Worm (Caenorhabditis elegans) whole organism, L1 larva: ENCODE measurements around the gene Y39B6A.34.

Experiments used
- C16A3.4 ChIP-seq: fragments of 150-350 bp; optimal IDR thresholded peaks from 2 replicates; lab custom pipeline; 2014; ENCODE audit warnings: missing biosample characterization, missing genetic modification characterization
- Y116A8C.19 ChIP-seq: sonication (generic microtip); optimal IDR thresholded peaks from 2 replicates; lab custom pipeline; 2016; ENCODE audit warnings: missing compliant biosample characterization, missing genetic modification characterization, borderline replicate concordance
- aly-2 ChIP-seq: fragments of 150-350 bp; optimal IDR thresholded peaks from 2 replicates; lab custom pipeline; 2014; ENCODE audit warnings: missing biosample characterization, missing genetic modification characterization
- ceh-63 ChIP-seq: fragments of 200-800 bp; sonication (Bioruptor generic); optimal IDR thresholded peaks from 2 replicates; lab custom pipeline; 2018; ENCODE audit warnings: mild to moderate bottlenecking, missing genetic modification characterization, missing compliant biosample characterization
- ces-1 ChIP-seq: fragments of 150-350 bp; optimal IDR thresholded peaks from 2 replicates; lab custom pipeline; 2014; ENCODE audit warnings: missing biosample characterization, missing genetic modification reagents, missing genetic modification characterization
- dpl-1 ChIP-seq, 3 experiments: fragments of 150-350 bp in 2 of 3; sonication (generic microtip) in 1 of 3; optimal IDR thresholded peaks; 2 replicates each; lab custom pipeline; 2014 to 2017; ENCODE audit warnings: missing biosample characterization in 3 of 3, missing genetic modification characterization in 3 of 3, missing genetic modification reagents in 3 of 3
- dsc-1 ChIP-seq: sonication (generic microtip); optimal IDR thresholded peaks from 2 replicates; lab custom pipeline; 2016; ENCODE audit warnings: mild to moderate bottlenecking, missing genetic modification characterization, missing compliant biosample characterization
- efl-1 ChIP-seq, 4 experiments: fragments of 150-350 bp; optimal IDR thresholded peaks in 3 of 4; peaks in 1 of 4; 1 replicate in 1 of 4; 2 replicates in 3 of 4; lab custom pipeline; 2014; ENCODE audit warnings: missing biosample characterization in 2 of 4, missing genetic modification characterization in 2 of 4, missing genetic modification reagents in 2 of 4
- egl-27 ChIP-seq, 2 experiments: fragments of 150-350 bp in 1 of 2; sonication (generic microtip); optimal IDR thresholded peaks; 3 replicates each; lab custom pipeline; 2017 to 2018; ENCODE audit warnings: missing biosample characterization in 2 of 2, missing genetic modification characterization in 2 of 2, missing genetic modification reagents in 2 of 2
- elt-2 ChIP-seq: sonication (generic microtip); optimal IDR thresholded peaks from 2 replicates; lab custom pipeline; 2016; ENCODE audit warnings: missing genetic modification characterization, mild to moderate bottlenecking, inconsistent platforms, missing compliant biosample characterization, missing genetic modification reagents
- ets-5 ChIP-seq: fragments of 200-800 bp; sonication (Bioruptor generic); IDR thresholded peaks from 2 replicates; pipeline ENCODE4 v1.3.6; 2022; ENCODE audit warnings: missing genetic modification characterization, missing compliant biosample characterization
- fkh-10 ChIP-seq: sonication (generic microtip); optimal IDR thresholded peaks from 2 replicates; lab custom pipeline; 2017; ENCODE audit warnings: missing biosample characterization, missing genetic modification reagents, missing genetic modification characterization
- fos-1 ChIP-seq: fragments of 150-350 bp; optimal IDR thresholded peaks from 2 replicates; lab custom pipeline; 2014; ENCODE audit warnings: missing biosample characterization, missing genetic modification characterization
- hlh-4 ChIP-seq: sonication (generic microtip); optimal IDR thresholded peaks from 2 replicates; lab custom pipeline; 2016; ENCODE audit warnings: mild to moderate bottlenecking, missing genetic modification characterization, missing compliant biosample characterization
- isw-1 ChIP-seq: fragments of 200-800 bp; sonication (Bioruptor generic); IDR thresholded peaks from 2 replicates; pipeline ENCODE4 v1.3.6; 2022; ENCODE audit warnings: missing genetic modification characterization, missing compliant biosample characterization
- jun-1 ChIP-seq: fragments of 150-350 bp; optimal IDR thresholded peaks from 2 replicates; lab custom pipeline; 2014; ENCODE audit warnings: missing biosample characterization, missing genetic modification reagents, missing genetic modification characterization
- lin-13 ChIP-seq: fragments of 150-350 bp; optimal IDR thresholded peaks from 2 replicates; lab custom pipeline; 2014; ENCODE audit warnings: missing biosample characterization, missing genetic modification reagents, missing genetic modification characterization
- lin-35 ChIP-seq, 2 experiments: fragments of 150-350 bp; optimal IDR thresholded peaks; 2 replicates each; lab custom pipeline; 2014; ENCODE audit warnings: missing biosample characterization in 2 of 2, missing genetic modification characterization in 2 of 2, missing genetic modification reagents in 2 of 2
- lsy-2 ChIP-seq, 2 experiments: fragments of 150-350 bp; optimal IDR thresholded peaks; 2 replicates each; lab custom pipeline; 2014; ENCODE audit warnings: missing biosample characterization in 2 of 2, missing genetic modification characterization in 2 of 2
- mep-1 ChIP-seq: fragments of 150-350 bp; optimal IDR thresholded peaks from 2 replicates; lab custom pipeline; 2014; ENCODE audit warnings: missing biosample characterization, missing genetic modification characterization
- nhr-11 ChIP-seq: fragments of 150-350 bp; optimal IDR thresholded peaks from 2 replicates; lab custom pipeline; 2014; ENCODE audit warnings: missing biosample characterization, missing genetic modification characterization
- nhr-12 ChIP-seq: sonication (generic microtip); optimal IDR thresholded peaks from 2 replicates; lab custom pipeline; 2017; ENCODE audit warnings: missing biosample characterization, missing genetic modification characterization
- nhr-71 ChIP-seq: sonication (generic microtip); optimal IDR thresholded peaks from 2 replicates; lab custom pipeline; 2016; ENCODE audit warnings: mild to moderate bottlenecking, missing genetic modification characterization, moderate library complexity, missing compliant biosample characterization
- nhr-77 ChIP-seq: fragments of 150-350 bp; optimal IDR thresholded peaks from 2 replicates; lab custom pipeline; 2014; ENCODE audit warnings: missing biosample characterization, missing genetic modification characterization
- nhr-85 ChIP-seq: sonication (generic microtip); peaks from one replicate; lab custom pipeline; 2016; ENCODE audit warnings: missing genetic modification characterization, inconsistent platforms, missing compliant biosample characterization
- nhr-90 ChIP-seq: sonication (generic microtip); optimal IDR thresholded peaks from 2 replicates; lab custom pipeline; 2016; ENCODE audit warnings: mild to moderate bottlenecking, missing genetic modification characterization, missing compliant biosample characterization; ENCODE audit not compliant: poor library complexity
- pag-3 ChIP-seq: sonication (generic microtip); optimal IDR thresholded peaks from 2 replicates; lab custom pipeline; 2017; ENCODE audit warnings: missing genetic modification characterization, mild to moderate bottlenecking, missing compliant biosample characterization, antibody characterized with exemption, borderline replicate concordance; ENCODE audit not compliant: insufficient read depth
- pqm-1 ChIP-seq: sonication (generic microtip); optimal IDR thresholded peaks from 3 replicates; lab custom pipeline; 2017; ENCODE audit warnings: missing biosample characterization, missing genetic modification characterization
- snpc-4 ChIP-seq: fragments of 150-350 bp; optimal IDR thresholded peaks from 2 replicates; lab custom pipeline; 2014; ENCODE audit warnings: missing biosample characterization, missing genetic modification characterization
- sptf-1 ChIP-seq: fragments of 150-350 bp; optimal IDR thresholded peaks from 2 replicates; lab custom pipeline; 2014; ENCODE audit warnings: missing biosample characterization, missing genetic modification characterization
- unc-130 ChIP-seq: fragments of 150-350 bp; optimal IDR thresholded peaks from 2 replicates; lab custom pipeline; 2017; ENCODE audit warnings: missing biosample characterization, missing genetic modification characterization, inconsistent platforms
- unc-62 ChIP-seq: fragments of 150-350 bp; optimal IDR thresholded peaks from 2 replicates; lab custom pipeline; 2014; ENCODE audit warnings: missing biosample characterization, missing genetic modification reagents, missing genetic modification characterization
- vab-15 ChIP-seq: sonication (generic microtip); optimal IDR thresholded peaks from 2 replicates; lab custom pipeline; 2017; ENCODE audit warnings: missing genotype, mild to moderate bottlenecking, missing genetic modification characterization, missing compliant biosample characterization
- ztf-4 ChIP-seq: fragments of 150-350 bp; optimal IDR thresholded peaks from 2 replicates; lab custom pipeline; 2014; ENCODE audit warnings: missing biosample characterization, missing genetic modification characterization

Y39B6A.34 gene

DNA sequence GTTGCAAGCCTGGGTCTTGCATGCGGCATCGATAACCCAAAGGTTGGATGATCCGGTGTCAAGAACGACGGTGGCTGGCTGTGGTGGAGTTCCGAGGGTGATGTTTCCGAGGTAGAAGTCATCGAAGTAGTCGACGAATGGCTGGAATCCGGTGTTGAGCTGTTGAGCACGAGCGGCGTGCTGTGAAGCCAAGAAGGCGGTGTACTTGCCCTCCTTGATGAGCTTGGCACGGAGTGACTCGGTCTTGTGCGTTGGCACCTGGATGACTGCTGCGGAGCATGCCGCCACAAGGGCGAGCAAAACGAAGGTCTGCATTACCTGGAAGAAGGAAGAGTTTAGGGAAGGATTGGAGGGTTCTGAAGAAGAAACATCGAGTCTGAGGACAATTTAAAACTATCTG lies 49.6 kb downstream of the Y39B6A.34 start, which contains the start of gene asp-1:
asp-1 (minus strand) TSS at position 315 of the 400 bp plus-strand sequence.
- TF ChIP-seq lin-13 (GFP tag; lab: Kevin White, UChicago), result no peak
- peak in 1 of 2 experiments; percentile 7 for TF ChIP-seq lin-35 (GFP tag; optimal IDR thresholded peaks at IDR 0.05; lab: Kevin White, UChicago)
- no peak for TF ChIP-seq efl-1 (optimal IDR thresholded peaks at IDR 0.05; lab: Kevin White, UChicago)
- TF ChIP-seq efl-1 (GFP tag; optimal IDR thresholded peaks at IDR 0.05 in 1 of 2; lab: Kevin White, UChicago), result peak in 1 of 2 experiments; percentile 56

DNA sequence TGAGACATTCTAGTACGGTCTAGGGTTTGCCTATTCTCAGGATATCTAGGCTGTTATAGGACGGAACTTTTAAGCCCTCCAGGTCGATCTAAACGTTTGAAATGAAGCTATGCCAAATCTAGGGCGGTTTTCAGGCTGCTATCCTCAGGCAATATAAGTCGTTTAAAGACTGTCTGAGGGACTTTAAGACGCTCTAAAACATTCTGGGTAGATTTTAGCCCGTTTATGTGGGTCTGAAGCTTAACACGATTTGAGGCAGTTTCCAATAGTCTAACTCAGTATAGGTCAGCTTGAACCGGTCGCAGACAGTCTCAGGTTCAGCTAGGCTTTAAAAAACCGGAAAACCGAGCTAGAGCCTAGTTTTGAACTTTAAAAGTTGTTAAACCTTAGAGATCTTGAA lies 50.1 kb downstream of the Y39B6A.34 start:
- no peak for TF ChIP-seq fos-1 (tag; lab: Kevin White, UChicago)
- TF ChIP-seq ets-5, result no peak
- no peak for TF ChIP-seq hlh-4
- TF ChIP-seq nhr-12 (tag; lab: Kevin White, UChicago), result no peak
- TF ChIP-seq aly-2, result no peak
- no peak for TF ChIP-seq efl-1 (optimal IDR thresholded peaks at IDR 0.05; lab: Kevin White, UChicago)
- peak in 1 of 2 experiments; percentile 16 for TF ChIP-seq efl-1 (GFP tag; optimal IDR thresholded peaks at IDR 0.05 in 1 of 2; lab: Kevin White, UChicago)
- TF ChIP-seq ceh-63, result no peak
- no peak for TF ChIP-seq nhr-77 (tag; lab: Kevin White, UChicago)
- no peak for TF ChIP-seq fkh-10 (GFP tag; lab: Kevin White, UChicago)
- TF ChIP-seq, all 84 proteins: peak for 1

DNA sequence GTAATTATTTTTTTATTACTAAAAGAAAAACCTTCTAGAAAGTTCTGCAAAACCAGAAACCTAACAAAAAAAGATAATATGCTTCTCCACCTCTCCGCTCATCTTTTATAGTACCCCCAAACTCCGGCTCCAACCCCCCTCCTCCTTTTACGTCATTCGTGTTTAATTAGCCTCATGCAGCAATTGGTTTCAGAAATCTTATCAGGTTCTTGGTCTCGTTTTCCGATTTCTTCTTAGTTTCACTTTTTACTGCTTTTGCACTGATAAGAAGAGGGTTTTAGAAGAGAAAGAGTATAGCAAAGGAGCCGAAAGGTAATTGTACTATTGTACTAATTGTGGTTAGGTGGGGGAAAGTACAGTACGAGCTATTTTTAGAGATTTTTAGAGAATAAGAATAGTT lies 50.6 kb downstream of the Y39B6A.34 start:
- TF ChIP-seq nhr-11 (no peak), aly-2 (no peak), unc-62 (no peak), lin-35 (GFP tag; optimal IDR thresholded peaks at IDR 0.05; lab: Kevin White, UChicago) (peak in 1 of 2 experiments; percentile 35), pqm-1 (tag; lab: Kevin White, UChicago) (peak; percentile 56), egl-27 (tag; optimal IDR thresholded peaks at IDR 0.05; lab: Kevin White, UChicago) (no peak), nhr-71 (no peak), dsc-1 (tag; lab: Kevin White, UChicago) (no peak), nhr-90 (peak; percentile 20), efl-1 (optimal IDR thresholded peaks at IDR 0.05; lab: Kevin White, UChicago) (no peak), efl-1 (GFP tag; optimal IDR thresholded peaks at IDR 0.05 in 1 of 2; lab: Kevin White, UChicago) (peak in 1 of 2 experiments; percentile 15), ztf-4 (no peak), jun-1 (no peak), elt-2 (peak; percentile 81), lsy-2 (tag; optimal IDR thresholded peaks at IDR 0.05; lab: Kevin White, UChicago) (no peak), vab-15 (tag; lab: Kevin White, UChicago) (no peak), isw-1 (GFP tag; lab: Robert Waterston, UW) (no peak), ces-1 (GFP tag; lab: Kevin White, UChicago) (no peak), sptf-1 (no peak), Y116A8C.19 (tag; lab: Kevin White, UChicago) (no peak), snpc-4 (tag; lab: Kevin White, UChicago) (no peak), nhr-85 (tag; lab: Kevin White, UChicago) (no peak), unc-130 (tag; lab: Kevin White, UChicago) (no peak), dpl-1 (GFP tag; optimal IDR thresholded peaks at IDR 0.05; lab: Kevin White, UChicago) (no peak), pag-3 (tag; lab: Kevin White, UChicago) (no peak), mep-1 (no peak), fkh-10 (GFP tag; lab: Kevin White, UChicago) (no peak), C16A3.4 (no peak)
